Worm (Caenorhabditis elegans) whole organism, L1 larva: ENCODE data around the gene mdf-1.

ENCODE experiments used
- C34B4.2 ChIP-seq: sonication (generic microtip); optimal IDR thresholded peaks from 2 replicates; lab custom pipeline; 2017; ENCODE audit warnings: mild to moderate bottlenecking, missing genetic modification characterization, missing compliant biosample characterization
- alr-1 ChIP-seq: fragments of 200-800 bp; sonication (Bioruptor generic); optimal IDR thresholded peaks from 2 replicates; lab custom pipeline; 2018; ENCODE audit warnings: borderline replicate concordance, mild to moderate bottlenecking, missing genetic modification characterization, missing compliant biosample characterization
- ama-1 ChIP-seq: fragments of 150-350 bp; optimal IDR thresholded peaks from 2 replicates; lab custom pipeline; 2014
- blmp-1 ChIP-seq: fragments of 150-350 bp; optimal IDR thresholded peaks from 2 replicates; lab custom pipeline; 2014; ENCODE audit warnings: missing biosample characterization, missing genetic modification characterization
- ceh-8 ChIP-seq: fragments of 200-800 bp; sonication (Bioruptor generic); optimal IDR thresholded peaks from 2 replicates; lab custom pipeline; 2018; ENCODE audit warnings: mild to moderate bottlenecking, missing genetic modification characterization, moderate library complexity, missing compliant biosample characterization
- ceh-88 ChIP-seq: fragments of 200-800 bp; sonication (Bioruptor generic); IDR thresholded peaks from 2 replicates; pipeline ENCODE4 v1.3.6; 2022; ENCODE audit warnings: missing genetic modification characterization, missing compliant biosample characterization
- ces-1 ChIP-seq: fragments of 150-350 bp; optimal IDR thresholded peaks from 2 replicates; lab custom pipeline; 2014; ENCODE audit warnings: missing biosample characterization, missing genetic modification reagents, missing genetic modification characterization
- efl-1 ChIP-seq, 4 experiments: fragments of 150-350 bp; optimal IDR thresholded peaks in 3 of 4; peaks in 1 of 4; 1 replicate in 1 of 4; 2 replicates in 3 of 4; lab custom pipeline; 2014; ENCODE audit warnings: missing biosample characterization in 2 of 4, missing genetic modification characterization in 2 of 4, missing genetic modification reagents in 2 of 4
- egl-13 ChIP-seq: sonication (generic microtip); optimal IDR thresholded peaks from 2 replicates; lab custom pipeline; 2016; ENCODE audit warnings: missing genotype, missing genetic modification reagents, missing genetic modification characterization, missing compliant biosample characterization
- egl-27 ChIP-seq, 2 experiments: fragments of 150-350 bp in 1 of 2; sonication (generic microtip); optimal IDR thresholded peaks; 3 replicates each; lab custom pipeline; 2017 to 2018; ENCODE audit warnings: missing biosample characterization in 2 of 2, missing genetic modification characterization in 2 of 2, missing genetic modification reagents in 2 of 2
- elt-2 ChIP-seq: sonication (generic microtip); optimal IDR thresholded peaks from 2 replicates; lab custom pipeline; 2016; ENCODE audit warnings: missing genetic modification characterization, mild to moderate bottlenecking, inconsistent platforms, missing compliant biosample characterization, missing genetic modification reagents
- ets-5 ChIP-seq: fragments of 200-800 bp; sonication (Bioruptor generic); IDR thresholded peaks from 2 replicates; pipeline ENCODE4 v1.3.6; 2022; ENCODE audit warnings: missing genetic modification characterization, missing compliant biosample characterization
- fkh-10 ChIP-seq: sonication (generic microtip); optimal IDR thresholded peaks from 2 replicates; lab custom pipeline; 2017; ENCODE audit warnings: missing biosample characterization, missing genetic modification reagents, missing genetic modification characterization
- fkh-4 ChIP-seq: sonication (generic microtip); optimal IDR thresholded peaks from 2 replicates; lab custom pipeline; 2016; ENCODE audit warnings: missing compliant biosample characterization, missing genetic modification characterization, borderline replicate concordance
- fos-1 ChIP-seq: fragments of 150-350 bp; optimal IDR thresholded peaks from 2 replicates; lab custom pipeline; 2014; ENCODE audit warnings: missing biosample characterization, missing genetic modification characterization
- grh-1 ChIP-seq: fragments of 200-800 bp; sonication (Bioruptor generic); IDR thresholded peaks from 2 replicates; pipeline ENCODE4 v1.3.6; 2022; ENCODE audit warnings: missing genetic modification reagents, missing genetic modification characterization, missing compliant biosample characterization
- hlh-17 ChIP-seq: fragments of 200-800 bp; sonication (Bioruptor generic); optimal IDR thresholded peaks from 2 replicates; lab custom pipeline; 2018; ENCODE audit warnings: missing genetic modification characterization, mild to moderate bottlenecking, missing compliant biosample characterization, moderate library complexity, borderline replicate concordance
- hpl-2 ChIP-seq: fragments of 150-350 bp; optimal IDR thresholded peaks from 2 replicates; lab custom pipeline; 2014; ENCODE audit warnings: missing biosample characterization, missing genetic modification reagents, missing genetic modification characterization
- irx-1 ChIP-seq: sonication (generic microtip); optimal IDR thresholded peaks from 2 replicates; lab custom pipeline; 2016; ENCODE audit warnings: missing genetic modification characterization, missing compliant biosample characterization
- lin-13 ChIP-seq: fragments of 150-350 bp; optimal IDR thresholded peaks from 2 replicates; lab custom pipeline; 2014; ENCODE audit warnings: missing biosample characterization, missing genetic modification reagents, missing genetic modification characterization
- lin-15B ChIP-seq: fragments of 150-350 bp; sonication (generic microtip); optimal IDR thresholded peaks from 3 replicates; lab custom pipeline; 2014; ENCODE audit warnings: missing biosample characterization, missing genetic modification characterization
- lin-35 ChIP-seq, 2 experiments: fragments of 150-350 bp; optimal IDR thresholded peaks; 2 replicates each; lab custom pipeline; 2014; ENCODE audit warnings: missing biosample characterization in 2 of 2, missing genetic modification characterization in 2 of 2, missing genetic modification reagents in 2 of 2
- lin-39 ChIP-seq: fragments of 150-350 bp; optimal IDR thresholded peaks from 2 replicates; lab custom pipeline; 2014; ENCODE audit warnings: missing biosample characterization, missing genetic modification reagents, missing genetic modification characterization
- lir-3 ChIP-seq: sonication (generic microtip); optimal IDR thresholded peaks from 2 replicates; lab custom pipeline; 2016; ENCODE audit warnings: mild to moderate bottlenecking, missing genetic modification characterization, moderate library complexity, missing compliant biosample characterization; ENCODE audit not compliant: poor library complexity
- mab-9 ChIP-seq: fragments of 200-800 bp; sonication (Bioruptor generic); IDR thresholded peaks from 2 replicates; pipeline ENCODE4 v1.3.6; 2022; ENCODE audit warnings: missing genetic modification reagents, missing genetic modification characterization, missing compliant biosample characterization
- mdl-1 ChIP-seq, 2 experiments: fragments of 150-350 bp; optimal IDR thresholded peaks; 2 replicates each; lab custom pipeline; 2014 to 2017; ENCODE audit warnings: missing biosample characterization in 2 of 2, missing genetic modification characterization in 2 of 2, inconsistent platforms in 1 of 2
- mef-2 ChIP-seq: fragments of 150-350 bp; optimal IDR thresholded peaks from 2 replicates; lab custom pipeline; 2014; ENCODE audit warnings: missing biosample characterization, missing genetic modification characterization
- nhr-11 ChIP-seq: fragments of 150-350 bp; optimal IDR thresholded peaks from 2 replicates; lab custom pipeline; 2014; ENCODE audit warnings: missing biosample characterization, missing genetic modification characterization
- nhr-12 ChIP-seq: sonication (generic microtip); optimal IDR thresholded peaks from 2 replicates; lab custom pipeline; 2017; ENCODE audit warnings: missing biosample characterization, missing genetic modification characterization
- nhr-19 ChIP-seq: fragments of 200-800 bp; sonication (Bioruptor generic); conservative IDR thresholded peaks from 2 replicates; pipeline ENCODE4 v1.3.6; 2022; ENCODE audit warnings: missing genetic modification characterization, missing compliant biosample characterization
- nhr-20 ChIP-seq: sonication (generic microtip); optimal IDR thresholded peaks from 2 replicates; lab custom pipeline; 2016; ENCODE audit warnings: mild to moderate bottlenecking, missing genetic modification characterization, missing compliant biosample characterization
- nhr-237 ChIP-seq: fragments of 150-350 bp; optimal IDR thresholded peaks from 2 replicates; lab custom pipeline; 2014; ENCODE audit warnings: missing biosample characterization, missing genetic modification characterization
- nhr-47 ChIP-seq: sonication (generic microtip); optimal IDR thresholded peaks from 2 replicates; lab custom pipeline; 2016; ENCODE audit warnings: mild to moderate bottlenecking, missing genetic modification characterization, moderate library complexity, missing compliant biosample characterization
- nhr-76 ChIP-seq: sonication (generic microtip); optimal IDR thresholded peaks from 2 replicates; lab custom pipeline; 2017; ENCODE audit warnings: missing biosample characterization, missing genetic modification characterization
- nhr-85 ChIP-seq: sonication (generic microtip); peaks from one replicate; lab custom pipeline; 2016; ENCODE audit warnings: missing genetic modification characterization, inconsistent platforms, missing compliant biosample characterization
- pag-3 ChIP-seq: sonication (generic microtip); optimal IDR thresholded peaks from 2 replicates; lab custom pipeline; 2017; ENCODE audit warnings: missing genetic modification characterization, mild to moderate bottlenecking, missing compliant biosample characterization, antibody characterized with exemption, borderline replicate concordance; ENCODE audit not compliant: insufficient read depth
- pax-3 ChIP-seq: fragments of 200-800 bp; sonication (Bioruptor generic); optimal IDR thresholded peaks from 2 replicates; lab custom pipeline; 2018; ENCODE audit warnings: mild to moderate bottlenecking, missing genetic modification characterization, moderate library complexity, missing compliant biosample characterization
- skn-1 ChIP-seq: fragments of 150-350 bp; optimal IDR thresholded peaks from 2 replicates; lab custom pipeline; 2014; ENCODE audit warnings: missing biosample characterization, missing genetic modification characterization
- snpc-4 ChIP-seq: fragments of 150-350 bp; optimal IDR thresholded peaks from 2 replicates; lab custom pipeline; 2014; ENCODE audit warnings: missing biosample characterization, missing genetic modification characterization
- snu-23 ChIP-seq: sonication (generic microtip); optimal IDR thresholded peaks from 2 replicates; lab custom pipeline; 2016; ENCODE audit warnings: missing genetic modification characterization, missing compliant biosample characterization
- sptf-1 ChIP-seq: fragments of 150-350 bp; optimal IDR thresholded peaks from 2 replicates; lab custom pipeline; 2014; ENCODE audit warnings: missing biosample characterization, missing genetic modification characterization
- swsn-7 ChIP-seq: sonication (generic microtip); optimal IDR thresholded peaks from 2 replicates; lab custom pipeline; 2016; ENCODE audit warnings: missing genetic modification characterization, missing compliant biosample characterization
- tbx-2 ChIP-seq: sonication (generic microtip); optimal IDR thresholded peaks from 2 replicates; lab custom pipeline; 2016; ENCODE audit warnings: missing genetic modification characterization, missing compliant biosample characterization
- unc-130 ChIP-seq: fragments of 150-350 bp; optimal IDR thresholded peaks from 2 replicates; lab custom pipeline; 2017; ENCODE audit warnings: missing biosample characterization, missing genetic modification characterization, inconsistent platforms
- unc-30 ChIP-seq: sonication (generic microtip); optimal IDR thresholded peaks from 2 replicates; lab custom pipeline; 2017; ENCODE audit warnings: missing biosample characterization, missing genetic modification characterization
- unc-62 ChIP-seq: fragments of 150-350 bp; optimal IDR thresholded peaks from 2 replicates; lab custom pipeline; 2014; ENCODE audit warnings: missing biosample characterization, missing genetic modification reagents, missing genetic modification characterization
- unc-86 ChIP-seq: sonication (generic microtip); optimal IDR thresholded peaks from 2 replicates; lab custom pipeline; 2016; ENCODE audit warnings: missing genetic modification characterization, missing compliant biosample characterization
- unc-98 ChIP-seq: fragments of 200-800 bp; sonication (Bioruptor generic); IDR thresholded peaks from 2 replicates; pipeline ENCODE4 v1.3.6; 2022; ENCODE audit warnings: missing genetic modification characterization, missing compliant biosample characterization
- xbp-1 ChIP-seq: sonication (generic microtip); optimal IDR thresholded peaks from 2 replicates; lab custom pipeline; 2016; ENCODE audit warnings: missing genetic modification characterization, missing compliant biosample characterization
- zag-1 ChIP-seq: fragments of 150-350 bp; optimal IDR thresholded peaks from 2 replicates; lab custom pipeline; 2014; ENCODE audit warnings: missing biosample characterization, missing genetic modification characterization
- ztf-11 ChIP-seq, 2 experiments: sonication (generic microtip); optimal IDR thresholded peaks; 2 replicates each; lab custom pipeline; 2016 to 2017; ENCODE audit warnings: missing genetic modification characterization in 2 of 2, missing biosample characterization in 1 of 2, missing compliant biosample characterization in 1 of 2
- ztf-4 ChIP-seq: fragments of 150-350 bp; optimal IDR thresholded peaks from 2 replicates; lab custom pipeline; 2014; ENCODE audit warnings: missing biosample characterization, missing genetic modification characterization

The mdf-1 gene

DNA sequence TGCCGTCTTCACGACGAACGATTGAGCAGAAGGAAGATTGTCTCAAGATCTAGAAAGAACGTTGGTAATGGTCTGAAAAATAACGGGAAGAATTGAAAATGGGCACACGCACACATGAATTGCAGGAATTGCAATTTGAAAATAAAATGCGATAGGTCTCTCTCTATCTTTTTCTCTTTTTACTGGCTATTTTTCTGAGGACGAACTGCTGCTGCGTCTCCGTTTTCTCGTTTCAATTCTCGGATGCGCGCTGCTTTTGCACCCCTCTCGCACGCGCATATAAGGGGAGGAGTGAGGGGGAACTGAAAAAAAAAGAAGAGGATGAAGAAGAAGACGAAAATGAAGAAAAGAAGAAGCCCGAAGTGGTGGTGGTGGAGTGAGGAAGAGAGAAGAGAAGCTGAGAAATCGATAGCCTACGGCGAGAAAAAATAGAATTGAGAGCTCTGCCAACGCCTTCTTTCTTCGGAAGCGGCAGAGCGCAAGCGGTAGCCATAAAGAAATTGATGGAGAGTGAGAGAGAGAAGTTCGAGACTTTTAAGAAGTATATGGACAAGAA, 17.7 kb upstream of the mdf-1 start, which contains the start of gene rgef-1:
Gene rgef-1, minus strand, starts transcription at position 51 of the 556 bp plus-strand sequence.
- TF ChIP-seq skn-1 (tag; lab: Kevin White, UChicago) (peak; percentile 5), fkh-4 (tag; lab: Kevin White, UChicago) (no peak), efl-1 (optimal IDR thresholded peaks at IDR 0.05; lab: Kevin White, UChicago) (peak; percentile 30 to 34), efl-1 (GFP tag; optimal IDR thresholded peaks at IDR 0.05 in 1 of 2; lab: Kevin White, UChicago) (peak in 1 of 2 experiments; percentile 3), unc-98 (GFP tag; lab: Robert Waterston, UW) (no peak), egl-13 (peak; percentile 79), sptf-1 (no peak), nhr-47 (tag; lab: Kevin White, UChicago) (peak; percentile 65), nhr-237 (no peak), unc-130 (no peak), lin-15B (tag; lab: Kevin White, UChicago) (no peak), ztf-4 (no peak), lin-13 (GFP tag; lab: Kevin White, UChicago) (peak; percentile 18), ceh-8 (GFP tag; lab: Kevin White, UChicago) (peak; percentile 17), ceh-88 (GFP tag; lab: Robert Waterston, UW) (no peak), unc-86 (tag; lab: Kevin White, UChicago) (peak; percentile 84), egl-27 (tag; optimal IDR thresholded peaks at IDR 0.05; lab: Kevin White, UChicago) (peak in 1 of 2 experiments; percentile 27), unc-62 (GFP tag; lab: Kevin White, UChicago) (no peak), lir-3 (tag; lab: Kevin White, UChicago) (no peak), zag-1 (tag; lab: Kevin White, UChicago) (peak; percentile 47), nhr-19 (GFP tag; lab: Robert Waterston, UW) (no peak), mdl-1 (tag; optimal IDR thresholded peaks at IDR 0.05; lab: Kevin White, UChicago) (no peak), lin-35 (GFP tag; optimal IDR thresholded peaks at IDR 0.05; lab: Kevin White, UChicago) (peak in 1 of 2 experiments; percentile 51), blmp-1 (no peak), lin-39 (no peak), irx-1 (tag; lab: Kevin White, UChicago) (peak; percentile 26), C34B4.2 (tag; lab: Kevin White, UChicago) (no peak), alr-1 (tag; lab: Kevin White, UChicago) (no peak), swsn-7 (peak; percentile 71), mab-9 (no peak), ets-5 (GFP tag; lab: Robert Waterston, UW) (no peak), nhr-12 (tag; lab: Kevin White, UChicago) (no peak), snpc-4 (no peak), nhr-11 (tag; lab: Kevin White, UChicago) (no peak), grh-1 (GFP tag; lab: Robert Waterston, UW) (no peak), nhr-76 (no peak), ces-1 (GFP tag; lab: Kevin White, UChicago) (no peak), pag-3 (tag; lab: Kevin White, UChicago) (no peak), fkh-10 (GFP tag; lab: Kevin White, UChicago) (peak; percentile 96), tbx-2 (peak; percentile 47), hpl-2 (GFP tag; lab: Kevin White, UChicago) (no peak), xbp-1 (tag; lab: Kevin White, UChicago) (peak; percentile 23), ztf-11 (tag; optimal IDR thresholded peaks at IDR 0.05; lab: Kevin White, UChicago) (peak in 1 of 2 experiments; percentile 26), ama-1 (lab: Kevin White, UChicago) (no peak), fos-1 (tag; lab: Kevin White, UChicago) (peak; percentile 16), snu-23 (GFP tag; lab: Kevin White, UChicago) (peak; percentile 36), hlh-17 (GFP tag; lab: Kevin White, UChicago) (no peak), mef-2 (peak; percentile 80), nhr-85 (tag; lab: Kevin White, UChicago) (no peak), elt-2 (no peak), nhr-20 (tag; lab: Kevin White, UChicago) (peak; percentile 6), unc-30 (tag; lab: Kevin White, UChicago) (no peak), pax-3 (tag; lab: Kevin White, UChicago) (peak; percentile 3)
